Worm (Caenorhabditis elegans) whole organism, L1 larva: ENCODE data around the gene F38A1.15.

Experiments used
- blmp-1 ChIP-seq: fragments of 150-350 bp; optimal IDR thresholded peaks from 2 replicates; lab custom pipeline; 2014; ENCODE audit warnings: missing biosample characterization, missing genetic modification characterization
- ces-1 ChIP-seq: fragments of 150-350 bp; optimal IDR thresholded peaks from 2 replicates; lab custom pipeline; 2014; ENCODE audit warnings: missing biosample characterization, missing genetic modification reagents, missing genetic modification characterization
- efl-1 ChIP-seq, 4 experiments: fragments of 150-350 bp; optimal IDR thresholded peaks in 3 of 4; peaks in 1 of 4; 1 replicate in 1 of 4; 2 replicates in 3 of 4; lab custom pipeline; 2014; ENCODE audit warnings: missing biosample characterization in 2 of 4, missing genetic modification characterization in 2 of 4, missing genetic modification reagents in 2 of 4
- mdl-1 ChIP-seq, 2 experiments: fragments of 150-350 bp; optimal IDR thresholded peaks; 2 replicates each; lab custom pipeline; 2014 to 2017; ENCODE audit warnings: missing biosample characterization in 2 of 2, missing genetic modification characterization in 2 of 2, inconsistent platforms in 1 of 2
- nhr-11 ChIP-seq: fragments of 150-350 bp; optimal IDR thresholded peaks from 2 replicates; lab custom pipeline; 2014; ENCODE audit warnings: missing biosample characterization, missing genetic modification characterization
- unc-62 ChIP-seq: fragments of 150-350 bp; optimal IDR thresholded peaks from 2 replicates; lab custom pipeline; 2014; ENCODE audit warnings: missing biosample characterization, missing genetic modification reagents, missing genetic modification characterization
- ztf-11 ChIP-seq, 2 experiments: sonication (generic microtip); optimal IDR thresholded peaks; 2 replicates each; lab custom pipeline; 2016 to 2017; ENCODE audit warnings: missing genetic modification characterization in 2 of 2, missing biosample characterization in 1 of 2, missing compliant biosample characterization in 1 of 2

DNA sequence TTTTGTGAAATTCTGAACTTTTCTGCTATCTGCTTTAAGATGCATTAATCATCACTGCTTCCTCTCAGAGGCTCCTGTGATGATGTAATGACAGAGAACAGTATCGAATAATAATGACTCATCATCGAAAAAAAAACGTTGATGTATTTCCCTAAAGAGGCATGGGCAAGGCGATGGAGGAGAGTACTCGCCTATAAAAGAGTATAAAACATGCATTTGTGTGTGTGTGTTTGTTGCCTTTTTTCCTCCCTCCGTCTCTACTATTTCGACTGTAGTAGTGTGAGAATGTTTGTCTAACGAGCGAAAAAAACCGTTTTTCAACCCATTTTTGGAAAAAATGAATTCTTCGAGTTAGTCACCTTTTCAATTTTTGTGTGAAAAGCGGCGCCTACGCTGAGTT is 41.7 kb upstream of the F38A1.15 start:
- TF ChIP-seq unc-62 (GFP tag; lab: Kevin White, UChicago) (no peak), mdl-1 (tag; optimal IDR thresholded peaks at IDR 0.05; lab: Kevin White, UChicago) (no peak), ces-1 (GFP tag; lab: Kevin White, UChicago) (no peak), nhr-11 (tag; lab: Kevin White, UChicago) (no peak), ztf-11 (tag; optimal IDR thresholded peaks at IDR 0.05; lab: Kevin White, UChicago) (no peak), efl-1 (optimal IDR thresholded peaks at IDR 0.05; lab: Kevin White, UChicago) (no peak), efl-1 (GFP tag; optimal IDR thresholded peaks at IDR 0.05 in 1 of 2; lab: Kevin White, UChicago) (no peak), blmp-1 (tag; lab: Kevin White, UChicago) (no peak)
